Worm (Caenorhabditis elegans) whole organism, L4/young adult: Measurements from ENCODE around the gene unc-44.

ENCODE experiments used
- W03F9.2 ChIP-seq: fragments of 150-350 bp; optimal IDR thresholded peaks from 2 replicates; lab custom pipeline; 2014; ENCODE audit warnings: missing biosample characterization, missing genetic modification characterization
- dao-5 ChIP-seq: sonication (generic microtip); optimal IDR thresholded peaks from 2 replicates; lab custom pipeline; 2016; ENCODE audit warnings: missing genotype, missing genetic modification characterization, moderate library complexity, missing compliant biosample characterization
- him-1 ChIP-seq: sonication (generic microtip); optimal IDR thresholded peaks from 2 replicates; lab custom pipeline; 2016; ENCODE audit warnings: missing genotype, missing genetic modification reagents, missing genetic modification characterization, missing compliant biosample characterization

DNA sequence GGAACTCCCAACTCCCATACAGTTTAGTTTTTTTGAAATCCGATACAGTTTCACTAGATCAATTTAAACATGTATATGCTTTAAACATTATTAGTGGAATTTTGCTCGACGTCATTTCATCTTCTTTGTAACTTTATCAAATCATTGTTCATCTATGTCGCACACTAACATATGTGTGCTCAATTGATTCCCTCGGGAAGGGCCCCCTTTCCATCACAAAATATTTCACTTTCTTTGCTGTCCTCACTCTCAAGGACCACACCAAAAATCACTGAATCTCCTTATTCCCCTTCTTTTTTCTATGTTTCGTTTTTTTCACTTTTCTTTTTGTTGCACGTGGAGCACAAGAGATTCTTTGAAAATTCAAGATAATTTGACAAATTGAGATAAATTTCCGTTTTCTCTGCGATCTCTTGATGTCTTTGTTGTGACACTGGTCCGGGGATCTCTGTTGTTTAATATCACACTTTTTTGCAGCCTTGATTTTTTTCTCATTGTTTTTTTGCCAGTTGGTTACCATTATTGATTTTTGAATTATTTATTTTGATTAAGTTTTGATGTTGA lies 71.9 kb downstream of the unc-44 start:
- no peak for TF ChIP-seq him-1 (tag; lab: Kevin White, UChicago)
- no peak for TF ChIP-seq W03F9.2 (tag; lab: Kevin White, UChicago)
- no peak for TF ChIP-seq dao-5 (tag; lab: Kevin White, UChicago)
